Fruit fly (Drosophila melanogaster) whole organism, wandering third instar larva: ENCODE data around the gene Arpc2.

ENCODE experiments used
- Abd-B ChIP-seq: fragments of >200 bp; optimal IDR thresholded peaks from 2 replicates; lab custom pipeline; 2017; ENCODE audit warnings: missing biosample characterization, missing genetic modification characterization
- Dfd ChIP-seq: fragments of >200 bp; optimal IDR thresholded peaks from 2 replicates; lab custom pipeline; 2017; ENCODE audit warnings: missing biosample characterization, missing genetic modification characterization
- Hr83 ChIP-seq: fragments of 200-300 bp; sonication (Bioruptor generic); optimal IDR thresholded peaks from 2 replicates; lab custom pipeline; 2016; ENCODE audit warnings: missing biosample characterization, mild to moderate bottlenecking, missing genetic modification characterization, moderate library complexity; ENCODE audit not compliant: poor library complexity, severe bottlenecking
- Myc ChIP-seq: fragments of >200 bp; optimal IDR thresholded peaks from 2 replicates; lab custom pipeline; 2017
- Rel ChIP-seq, 2 experiments: fragments of 200-800 bp; sonication (Bioruptor generic) in 1 of 2; optimal IDR thresholded peaks; 2 replicates in 1 of 2; 3 replicates in 1 of 2; lab custom pipeline; 2016 to 2019; ENCODE audit warnings: mild to moderate bottlenecking in 2 of 2, missing biosample characterization in 2 of 2, missing genetic modification characterization in 2 of 2, moderate library complexity in 1 of 2
- Sp1 ChIP-seq: fragments of 200-800 bp; sonication (Bioruptor generic); optimal IDR thresholded peaks from 3 replicates; lab custom pipeline; 2019; ENCODE audit warnings: missing biosample characterization, mild to moderate bottlenecking, missing genetic modification characterization, moderate library complexity
- Vsx2 ChIP-seq: fragments of 200-300, 225-300 bp; sonication (Bioruptor generic); optimal IDR thresholded peaks from 2 replicates; lab custom pipeline; 2018; ENCODE audit warnings: missing biosample characterization, missing genetic modification characterization; ENCODE audit not compliant: partially characterized antibody
- brk ChIP-seq: fragments of 200-800 bp; sonication (Bioruptor generic); optimal IDR thresholded peaks from 2 replicates; lab custom pipeline; 2016; ENCODE audit warnings: missing biosample characterization, mild to moderate bottlenecking, missing genetic modification characterization
- dmrt93B ChIP-seq: fragments of 200-800 bp; sonication (Bioruptor generic); optimal IDR thresholded peaks from 2 replicates; lab custom pipeline; 2018; ENCODE audit warnings: missing biosample characterization, mild to moderate bottlenecking, missing genetic modification characterization
- jim ChIP-seq: fragments of 175-275, 200-325 bp; sonication (Bioruptor generic); optimal IDR thresholded peaks from 2 replicates; lab custom pipeline; 2016; ENCODE audit warnings: missing biosample characterization, mild to moderate bottlenecking, missing genetic modification characterization
- lola ChIP-seq: fragments of >200 bp; optimal IDR thresholded peaks from 2 replicates; lab custom pipeline; 2017; ENCODE audit warnings: missing biosample characterization, missing genetic modification characterization
- pan ChIP-seq: fragments of >200 bp; optimal IDR thresholded peaks from 2 replicates; lab custom pipeline; 2017
- sage ChIP-seq: fragments of 200-800 bp; sonication (Bioruptor generic); optimal IDR thresholded peaks from 2 replicates; lab custom pipeline; 2016; ENCODE audit warnings: missing biosample characterization, mild to moderate bottlenecking, missing genetic modification characterization
- usp ChIP-seq: fragments of >200 bp; optimal IDR thresholded peaks from 2 replicates; lab custom pipeline; 2017; ENCODE audit warnings: missing biosample characterization, missing genetic modification characterization

dm6 chr2L:20397032-20397431, 19.8 kb upstream of the Arpc2 start:
- TF ChIP-seq Hr83 (GFP tag; lab: Kevin White, UChicago) (no peak), Myc (lab: Kevin White, UChicago) (no peak), pan (lab: Kevin White, UChicago) (no peak), jim (GFP tag; lab: Kevin White, UChicago) (no peak), Abd-B (GFP tag; lab: Kevin White, UChicago) (no peak), lola (GFP tag; lab: Kevin White, UChicago) (no peak), Rel (GFP tag; optimal IDR thresholded peaks at IDR 0.05; lab: Kevin White, UChicago) (no peak), Rel (tag; optimal IDR thresholded peaks at IDR 0.05; lab: Kevin White, UChicago) (no peak), Dfd (GFP tag; lab: Kevin White, UChicago) (no peak), Vsx2 (no peak), dmrt93B (GFP tag; lab: Kevin White, UChicago) (no peak), sage (no peak), brk (GFP tag; lab: Kevin White, UChicago) (no peak), usp (no peak), Sp1 (no peak)
